Fruit fly (Drosophila melanogaster) whole organism, prepupa: ENCODE measurements around the gene VhaSFD.
A peak's percentile ranks its signal among the peaks of the same experiment; 100 is the strongest.

Source experiments
- Blimp-1 ChIP-seq: fragments of 200-800 bp; sonication (Bioruptor generic); optimal IDR thresholded peaks from 3 replicates; lab custom pipeline; 2017; ENCODE audit warnings: missing biosample characterization, missing genetic modification characterization, mild to moderate bottlenecking, moderate library complexity, missing genetic modification reagents
- CG10669 ChIP-seq: fragments of 200-800 bp; sonication (Bioruptor generic); optimal IDR thresholded peaks from 3 replicates; lab custom pipeline; 2018; ENCODE audit warnings: missing biosample characterization, mild to moderate bottlenecking, missing genetic modification characterization, moderate library complexity
- CG11294 ChIP-seq: fragments of 200-800 bp; sonication (Bioruptor generic); IDR thresholded peaks from 2 replicates; pipeline ENCODE4 v1.3.6; 2022; ENCODE audit warnings: missing biosample characterization, missing genetic modification characterization
- CG11902 ChIP-seq: fragments of 200-800 bp; sonication (Bioruptor generic); optimal IDR thresholded peaks from 3 replicates; lab custom pipeline; 2016; ENCODE audit warnings: missing biosample characterization, missing genetic modification characterization
- CG1621 ChIP-seq: fragments of 200-800 bp; sonication (Bioruptor generic); optimal IDR thresholded peaks from 3 replicates; lab custom pipeline; 2018; ENCODE audit warnings: missing biosample characterization, mild to moderate bottlenecking, missing genetic modification characterization
- CG3032 ChIP-seq: fragments of 200-800 bp; optimal IDR thresholded peaks from 2 replicates; lab custom pipeline; 2019; ENCODE audit warnings: missing biosample characterization, mild to moderate bottlenecking, missing genetic modification characterization, moderate library complexity
- CG31627 ChIP-seq: fragments of 200-800 bp; sonication (Bioruptor generic); optimal IDR thresholded peaks from 3 replicates; lab custom pipeline; 2016; ENCODE audit warnings: missing biosample characterization, missing genetic modification characterization
- CG32006 ChIP-seq: fragments of 200-800 bp; sonication (Bioruptor generic); optimal IDR thresholded peaks from 3 replicates; lab custom pipeline; 2017; ENCODE audit warnings: missing biosample characterization, mild to moderate bottlenecking, missing genetic modification characterization
- CG34406 ChIP-seq: fragments of 200-800 bp; sonication (Bioruptor generic); optimal IDR thresholded peaks from 3 replicates; lab custom pipeline; 2016; ENCODE audit warnings: missing biosample characterization, missing genetic modification characterization
- CG3919 ChIP-seq: fragments of 200-800 bp; sonication (Bioruptor generic); optimal IDR thresholded peaks from 3 replicates; lab custom pipeline; 2016; ENCODE audit warnings: missing biosample characterization, missing genetic modification characterization
- CG4318 ChIP-seq: fragments of 200-800 bp; sonication (Bioruptor generic); optimal IDR thresholded peaks from 3 replicates; lab custom pipeline; 2017; ENCODE audit warnings: missing biosample characterization, mild to moderate bottlenecking, missing genetic modification characterization
- CG6163 ChIP-seq: fragments of 200-800 bp; sonication (Bioruptor generic); IDR thresholded peaks from 3 replicates; pipeline ENCODE4 v1.3.6; 2022; ENCODE audit warnings: missing biosample characterization, missing genetic modification characterization
- CG6792 ChIP-seq: fragments of 200-800 bp; sonication (Bioruptor generic); optimal IDR thresholded peaks from 3 replicates; lab custom pipeline; 2016; ENCODE audit warnings: missing biosample characterization, missing genetic modification characterization
- CG6808 ChIP-seq: fragments of 200-800 bp; sonication (Bioruptor generic); optimal IDR thresholded peaks from 3 replicates; lab custom pipeline; 2017; ENCODE audit warnings: missing biosample characterization, missing genetic modification characterization, mild to moderate bottlenecking, moderate library complexity, missing genetic modification reagents
- CG6854 ChIP-seq: fragments of 200-800 bp; sonication (Bioruptor generic); optimal IDR thresholded peaks from 2 replicates; lab custom pipeline; 2017; ENCODE audit warnings: missing biosample characterization, mild to moderate bottlenecking, missing genetic modification characterization
- CG7368 ChIP-seq: fragments of 200-800 bp; sonication (Bioruptor generic); optimal IDR thresholded peaks from 3 replicates; lab custom pipeline; 2016; ENCODE audit warnings: missing biosample characterization, missing genetic modification characterization
- CG8119 ChIP-seq: fragments of 200-800 bp; sonication (Bioruptor generic); IDR thresholded peaks from 3 replicates; pipeline ENCODE4 v1.3.6; 2022; ENCODE audit warnings: missing biosample characterization, missing genetic modification characterization
- CG8319 ChIP-seq: fragments of 200-800 bp; sonication (Bioruptor generic); optimal IDR thresholded peaks from 3 replicates; lab custom pipeline; 2016; ENCODE audit warnings: missing biosample characterization, missing genetic modification characterization
- CG8632 ChIP-seq: fragments of 200-800 bp; sonication (Bioruptor generic); optimal IDR thresholded peaks from 3 replicates; lab custom pipeline; 2016; ENCODE audit warnings: missing biosample characterization, missing genetic modification characterization
- CG9139 ChIP-seq: fragments of 200-800 bp; sonication (Bioruptor generic); optimal IDR thresholded peaks from 3 replicates; lab custom pipeline; 2017; ENCODE audit warnings: missing biosample characterization, mild to moderate bottlenecking, missing genetic modification characterization
- Eip75B ChIP-seq: fragments of 200-800 bp; sonication (Bioruptor generic); optimal IDR thresholded peaks from 3 replicates; lab custom pipeline; 2016; ENCODE audit warnings: missing biosample characterization, missing genetic modification characterization
- Eip78C ChIP-seq: fragments of 200-800 bp; sonication (Bioruptor generic); peaks from one replicate; lab custom pipeline; 2016; ENCODE audit warnings: missing biosample characterization, missing genetic modification characterization
- Eip93F ChIP-seq: fragments of 200-800 bp; sonication (Bioruptor generic); optimal IDR thresholded peaks from 2 replicates; lab custom pipeline; 2016; ENCODE audit warnings: missing biosample characterization, mild to moderate bottlenecking, missing genetic modification characterization
- Ets21C ChIP-seq: fragments of 200-800 bp; sonication (Bioruptor generic); optimal IDR thresholded peaks from 3 replicates; lab custom pipeline; 2016; ENCODE audit warnings: missing biosample characterization, missing genetic modification characterization
- Ets96B ChIP-seq: fragments of 200-800 bp; optimal IDR thresholded peaks from 2 replicates; lab custom pipeline; 2019; ENCODE audit warnings: missing biosample characterization, mild to moderate bottlenecking, missing genetic modification characterization, moderate library complexity
- Gug ChIP-seq: fragments of 200-800 bp; sonication (Bioruptor generic); IDR thresholded peaks from 2 replicates; pipeline ENCODE4 v1.3.6; 2022; ENCODE audit warnings: missing biosample characterization, missing genetic modification characterization
- Hr38 ChIP-seq: sonication (Bioruptor generic); optimal IDR thresholded peaks from 2 replicates; lab custom pipeline; 2016; ENCODE audit warnings: missing biosample characterization, missing genetic modification characterization
- Hr39 ChIP-seq: fragments of 200-800 bp; sonication (Bioruptor generic); optimal IDR thresholded peaks from 2 replicates; lab custom pipeline; 2016; ENCODE audit warnings: missing biosample characterization, missing genetic modification characterization
- Hr4 ChIP-seq: fragments of 200-800 bp; sonication (Bioruptor generic); optimal IDR thresholded peaks from 3 replicates; lab custom pipeline; 2016; ENCODE audit warnings: missing biosample characterization, missing genetic modification characterization
- Lpt ChIP-seq: fragments of 200-800 bp; sonication (Bioruptor generic); optimal IDR thresholded peaks from 3 replicates; lab custom pipeline; 2016; ENCODE audit warnings: missing biosample characterization, missing genetic modification characterization
- Met ChIP-seq: fragments of 200-800 bp; sonication (Bioruptor generic); optimal IDR thresholded peaks from 3 replicates; lab custom pipeline; 2016; ENCODE audit warnings: missing biosample characterization, missing genetic modification characterization
- OdsH ChIP-seq: fragments of 200-800 bp; sonication (Bioruptor generic); optimal IDR thresholded peaks from 3 replicates; lab custom pipeline; 2016; ENCODE audit warnings: missing biosample characterization, missing genetic modification characterization
- Smox ChIP-seq: fragments of 200-800 bp; sonication (Bioruptor generic); optimal IDR thresholded peaks from 3 replicates; lab custom pipeline; 2016; ENCODE audit warnings: missing biosample characterization, missing genetic modification characterization
- Sox102F ChIP-seq: fragments of 200-800 bp; sonication (Bioruptor generic); optimal IDR thresholded peaks from 2 replicates; lab custom pipeline; 2016; ENCODE audit warnings: missing biosample characterization, mild to moderate bottlenecking, missing genetic modification characterization
- Sox14 ChIP-seq: fragments of 200-800 bp; sonication (Bioruptor generic); optimal IDR thresholded peaks from 3 replicates; lab custom pipeline; 2016; ENCODE audit warnings: missing biosample characterization, missing genetic modification characterization
- Sox15 ChIP-seq: fragments of 200-800 bp; sonication (Bioruptor generic); optimal IDR thresholded peaks from 3 replicates; lab custom pipeline; 2016; ENCODE audit warnings: missing biosample characterization, missing genetic modification characterization
- achi ChIP-seq: fragments of 200-800 bp; sonication (Bioruptor generic); optimal IDR thresholded peaks from 3 replicates; lab custom pipeline; 2016; ENCODE audit warnings: missing biosample characterization, missing genetic modification characterization
- acj6 ChIP-seq: fragments of 200-800 bp; sonication (Bioruptor generic); optimal IDR thresholded peaks from 3 replicates; lab custom pipeline; 2016; ENCODE audit warnings: missing biosample characterization, missing genetic modification characterization
- cyc ChIP-seq: fragments of 200-800 bp; sonication (Bioruptor generic); optimal IDR thresholded peaks from 3 replicates; lab custom pipeline; 2016; ENCODE audit warnings: missing biosample characterization, missing genetic modification characterization
- dac ChIP-seq: fragments of 200-800 bp; sonication (Bioruptor generic); optimal IDR thresholded peaks from 2 replicates; lab custom pipeline; 2017; ENCODE audit warnings: missing biosample characterization, mild to moderate bottlenecking, missing genetic modification characterization
- dsx ChIP-seq: fragments of 200-800 bp; optimal IDR thresholded peaks from 3 replicates; lab custom pipeline; 2019; ENCODE audit warnings: missing biosample characterization, mild to moderate bottlenecking, missing genetic modification characterization, moderate library complexity; ENCODE audit not compliant: poor library complexity, severe bottlenecking
- esn ChIP-seq: fragments of 200-800 bp; sonication (Bioruptor generic); optimal IDR thresholded peaks from 2 replicates; lab custom pipeline; 2016; ENCODE audit warnings: missing biosample characterization, mild to moderate bottlenecking, missing genetic modification characterization, moderate library complexity
- fd59A ChIP-seq: fragments of 200-800 bp; sonication (Bioruptor generic); optimal IDR thresholded peaks from 2 replicates; lab custom pipeline; 2017; ENCODE audit warnings: missing biosample characterization, mild to moderate bottlenecking, missing genetic modification characterization, missing genetic modification reagents
- fd85E ChIP-seq: fragments of 200-800 bp; sonication (Bioruptor generic); optimal IDR thresholded peaks from 3 replicates; lab custom pipeline; 2016; ENCODE audit warnings: missing biosample characterization, missing genetic modification characterization
- fkh ChIP-seq: fragments of 200-800 bp; sonication (Bioruptor generic); optimal IDR thresholded peaks from 3 replicates; lab custom pipeline; 2017; ENCODE audit warnings: missing biosample characterization, mild to moderate bottlenecking, missing genetic modification characterization, moderate library complexity
- lz ChIP-seq: fragments of 200-800 bp; sonication (Bioruptor generic); optimal IDR thresholded peaks from 3 replicates; lab custom pipeline; 2016; ENCODE audit warnings: missing biosample characterization, missing genetic modification characterization
- pdm3 ChIP-seq: fragments of 200-800 bp; sonication (Bioruptor generic); optimal IDR thresholded peaks from 3 replicates; lab custom pipeline; 2016; ENCODE audit warnings: missing biosample characterization, missing genetic modification characterization
- salr ChIP-seq, 2 experiments: fragments of 200-800 bp; sonication (Bioruptor generic); optimal IDR thresholded peaks; 3 replicates each; lab custom pipeline; 2016 to 2018; ENCODE audit warnings: missing biosample characterization in 2 of 2, missing genetic modification characterization in 2 of 2, mild to moderate bottlenecking in 1 of 2
- svp ChIP-seq: fragments of 200-800 bp; sonication (Bioruptor generic); peaks from one replicate; lab custom pipeline; 2016; ENCODE audit warnings: missing biosample characterization, missing genetic modification characterization
- topi ChIP-seq: fragments of 200-800 bp; sonication (Bioruptor generic); optimal IDR thresholded peaks from 3 replicates; lab custom pipeline; 2016; ENCODE audit warnings: missing biosample characterization, missing genetic modification characterization

The VhaSFD gene

DNA sequence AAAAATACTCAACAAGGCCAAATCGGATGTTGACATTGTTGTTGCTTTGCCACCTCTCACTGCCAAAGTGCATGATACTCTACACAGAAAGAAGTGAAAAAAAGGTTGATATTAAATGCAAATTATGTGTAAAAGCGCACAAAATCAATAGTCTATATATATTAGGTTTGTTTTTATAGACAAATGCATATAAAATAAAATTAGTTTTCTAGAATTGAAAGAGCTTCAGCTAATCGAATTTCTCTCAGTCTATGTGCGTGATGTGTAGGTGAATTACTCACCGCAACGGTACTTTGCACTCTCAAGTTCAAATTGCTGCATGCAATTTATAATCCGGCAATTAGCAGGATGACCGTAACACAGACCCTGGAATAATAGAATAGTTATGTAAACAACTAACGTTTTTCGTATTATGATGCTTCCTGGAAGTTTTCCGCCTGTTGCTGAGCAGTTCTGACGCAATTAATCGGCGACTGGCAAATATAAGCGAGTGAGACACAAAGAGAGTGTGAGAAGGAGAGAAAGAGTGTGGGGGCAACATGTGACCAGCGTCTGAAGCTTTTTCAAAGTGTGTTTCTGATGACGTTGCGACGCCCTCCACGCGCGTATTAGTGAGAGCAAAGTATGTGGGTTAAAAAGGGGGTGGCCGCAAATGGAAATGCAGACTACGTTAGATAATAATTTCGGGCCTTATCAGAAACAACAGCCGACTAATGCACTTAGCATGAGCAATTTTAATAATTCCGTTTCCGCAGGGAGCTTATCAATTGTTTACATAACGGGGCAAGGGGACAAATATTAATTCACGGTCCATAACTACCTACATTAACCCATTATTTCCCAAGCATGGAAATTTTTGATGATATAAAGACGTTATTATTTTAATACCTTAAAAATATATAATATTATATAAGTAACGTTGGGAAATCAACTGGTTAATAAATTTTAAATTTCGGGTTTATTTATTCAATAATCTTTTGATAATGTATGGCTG, 6.6 kb downstream of the VhaSFD start:
- TF ChIP-seq topi (GFP tag; lab: Kevin White, UChicago) (peak; percentile 98), Sox102F (GFP tag; lab: Kevin White, UChicago) (peak; percentile 96), salr (GFP tag; optimal IDR thresholded peaks at IDR 0.05; lab: Kevin White, UChicago) (peak; percentile 81 to 96), dsx (GFP tag; lab: Kevin White, UChicago) (peak; percentile 94), Eip93F (GFP tag; lab: Kevin White, UChicago) (peak; percentile 95), svp (GFP tag; lab: Kevin White, UChicago) (peak; percentile 99), Lpt (GFP tag; lab: Kevin White, UChicago) (peak; percentile 94), CG7368 (peak; percentile 96), CG6808 (peak; percentile 91), CG6854 (GFP tag; lab: Kevin White, UChicago) (peak; percentile 85), CG9139 (peak; percentile 91), Eip75B (GFP tag; lab: Kevin White, UChicago) (peak; percentile 97), CG10669 (GFP tag; lab: Kevin White, UChicago) (peak; percentile 95), Eip78C (GFP tag; lab: Kevin White, UChicago) (peak; percentile 99), Blimp-1 (GFP tag; lab: Kevin White, UChicago) (peak; percentile 90), CG31627 (peak; percentile 95), Gug (GFP tag; lab: Robert Waterston, UW) (peak; percentile 97), acj6 (GFP tag; lab: Kevin White, UChicago) (peak; percentile 96), CG3919 (GFP tag; lab: Kevin White, UChicago) (peak; percentile 98), CG11294 (peak; percentile 94), CG34406 (GFP tag; lab: Kevin White, UChicago) (peak; percentile 97), CG11902 (peak; percentile 94), esn (GFP tag; lab: Kevin White, UChicago) (peak; percentile 98), Hr4 (GFP tag; lab: Kevin White, UChicago) (peak; percentile 97), Hr39 (peak; percentile 95), Met (peak; percentile 98), lz (GFP tag; lab: Kevin White, UChicago) (peak; percentile 95), Ets96B (peak; percentile 96), dac (GFP tag; lab: Kevin White, UChicago) (peak; percentile 71), Smox (peak; percentile 96), CG6792 (peak; percentile 94), pdm3 (GFP tag; lab: Kevin White, UChicago) (peak; percentile 96), achi (GFP tag; lab: Kevin White, UChicago) (peak; percentile 97), CG8632 (peak; percentile 95), OdsH (GFP tag; lab: Kevin White, UChicago) (peak; percentile 97), CG32006 (peak; percentile 95), fkh (peak; percentile 49), CG1621 (tag; lab: Kevin White, UChicago) (peak; percentile 87), Sox14 (GFP tag; lab: Kevin White, UChicago) (peak; percentile 93), fd59A (GFP tag; lab: Kevin White, UChicago) (peak; percentile 89), CG8119 (peak; percentile 97), fd85E (GFP tag; lab: Kevin White, UChicago) (peak; percentile 84), Hr38 (no peak), cyc (peak; percentile 96), CG6163 (GFP tag; lab: Robert Waterston, UW) (peak; percentile 97), Sox15 (peak; percentile 92), CG3032 (tag; lab: Kevin White, UChicago) (peak; percentile 94), Ets21C (GFP tag; lab: Kevin White, UChicago) (peak; percentile 92), CG4318 (GFP tag; lab: Kevin White, UChicago) (no peak), CG8319 (GFP tag; lab: Kevin White, UChicago) (peak; percentile 96)
